Worm (Caenorhabditis elegans) whole organism, L3 larva: Measurements from ENCODE around the gene K10D11.4.

Experiments used
- ceh-16 ChIP-seq: sonication (generic microtip); optimal IDR thresholded peaks from 2 replicates; lab custom pipeline; 2017; ENCODE audit warnings: missing biosample characterization, missing genetic modification characterization
- ceh-82 ChIP-seq: fragments of 150-350 bp; optimal IDR thresholded peaks from 2 replicates; lab custom pipeline; 2014; ENCODE audit warnings: missing biosample characterization, missing genetic modification characterization
- daf-12 ChIP-seq: fragments of 150-350 bp; optimal IDR thresholded peaks from 2 replicates; lab custom pipeline; 2014; ENCODE audit warnings: missing biosample characterization, missing genetic modification reagents, missing genetic modification characterization
- mdl-1 ChIP-seq: fragments of 150-350 bp; optimal IDR thresholded peaks from 2 replicates; lab custom pipeline; 2014; ENCODE audit warnings: missing biosample characterization, missing genetic modification characterization
- mml-1 ChIP-seq: fragments of 150-350 bp; sonication (generic microtip); optimal IDR thresholded peaks from 3 replicates; lab custom pipeline; 2014; ENCODE audit warnings: missing biosample characterization, missing genetic modification characterization
- nhr-12 ChIP-seq: fragments of 150-350 bp; optimal IDR thresholded peaks from 2 replicates; lab custom pipeline; 2014; ENCODE audit warnings: missing biosample characterization, missing genetic modification characterization
- nhr-237 ChIP-seq: fragments of 150-350 bp; optimal IDR thresholded peaks from 2 replicates; lab custom pipeline; 2014; ENCODE audit warnings: missing biosample characterization, missing genetic modification characterization
- nhr-28 ChIP-seq: fragments of 150-350 bp; optimal IDR thresholded peaks from 2 replicates; lab custom pipeline; 2014; ENCODE audit warnings: missing biosample characterization, missing genetic modification characterization
- skn-1 ChIP-seq: fragments of 150-350 bp; optimal IDR thresholded peaks from 2 replicates; lab custom pipeline; 2014; ENCODE audit warnings: missing biosample characterization, missing genetic modification characterization
- unc-39 ChIP-seq: sonication (generic microtip); optimal IDR thresholded peaks from 4 replicates; lab custom pipeline; 2017; ENCODE audit warnings: missing biosample characterization, missing genetic modification characterization
- unc-62 ChIP-seq: fragments of 150-350 bp; sonication (generic microtip); optimal IDR thresholded peaks from 4 replicates; lab custom pipeline; 2014; ENCODE audit warnings: missing biosample characterization, missing genetic modification reagents, missing genetic modification characterization
- ztf-11 ChIP-seq: fragments of 150-350 bp; optimal IDR thresholded peaks from 2 replicates; lab custom pipeline; 2014; ENCODE audit warnings: missing biosample characterization, missing genetic modification characterization

ce11 chrIV:12948470-12948869 is 45.8 kb downstream of the K10D11.4 start, which contains the start of gene F55G11.10:
- TF ChIP-seq daf-12 (tag; lab: Kevin White, UChicago) (no peak), mml-1 (tag; lab: Kevin White, UChicago) (no peak), nhr-12 (no peak), skn-1 (no peak), unc-62 (no peak), nhr-237 (tag; lab: Kevin White, UChicago) (no peak), unc-39 (tag; lab: Kevin White, UChicago) (no peak), mdl-1 (tag; lab: Kevin White, UChicago) (no peak), nhr-28 (tag; lab: Kevin White, UChicago) (no peak), ceh-16 (tag; lab: Kevin White, UChicago) (no peak), ceh-82 (tag; lab: Kevin White, UChicago) (no peak), ztf-11 (tag; lab: Kevin White, UChicago) (no peak)
